Worm (Caenorhabditis elegans) whole organism, late embryonic: Measurements from ENCODE around the gene ttr-31.

Experiments used
- ceh-48 ChIP-seq: sonication (generic microtip); optimal IDR thresholded peaks from 2 replicates; lab custom pipeline; 2016; ENCODE audit warnings: missing genetic modification characterization, inconsistent platforms, missing compliant biosample characterization
- nhr-11 ChIP-seq: fragments of 150-350 bp; optimal IDR thresholded peaks from 2 replicates; lab custom pipeline; 2014; ENCODE audit warnings: missing biosample characterization, missing genetic modification characterization

DNA sequence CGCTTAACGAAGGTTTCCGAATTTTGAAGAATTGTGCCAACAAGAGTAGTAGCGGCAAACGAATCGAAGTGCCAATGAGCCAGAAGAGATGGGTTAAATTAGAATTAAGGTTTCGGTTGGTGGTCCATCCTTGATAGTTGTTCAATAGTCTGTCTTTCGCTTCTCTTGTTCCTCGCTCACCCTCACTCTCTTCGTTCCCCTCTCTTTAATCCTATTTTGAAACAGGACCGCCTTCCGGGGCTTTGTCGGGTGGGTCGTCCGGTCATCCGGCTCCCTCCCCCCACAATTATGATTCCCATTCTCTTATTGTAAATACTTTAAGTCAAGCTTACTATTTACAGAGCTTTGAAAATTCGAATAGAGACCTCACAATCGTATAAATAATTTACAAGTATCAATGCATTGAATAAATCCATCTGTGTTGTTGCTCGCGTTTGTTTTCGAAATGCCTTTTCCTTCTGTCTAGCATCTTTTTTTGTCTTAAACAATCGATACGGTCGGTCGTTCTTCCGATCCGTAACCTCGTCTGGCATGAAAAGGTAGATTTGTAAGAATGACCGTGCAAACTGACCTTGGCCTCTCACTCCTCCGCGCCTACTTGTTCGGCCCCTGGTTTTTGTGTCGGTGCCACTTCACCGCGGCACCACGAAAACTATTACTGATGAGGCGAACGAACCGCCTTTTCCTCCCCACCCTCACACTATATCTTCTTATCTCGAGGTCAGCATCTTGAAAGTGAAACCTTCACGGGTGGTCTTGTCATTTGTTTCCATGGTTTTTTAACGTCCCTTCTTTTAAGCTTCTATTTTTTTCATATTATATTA is 24.5 kb upstream of the ttr-31 start:
- no peak for TF ChIP-seq nhr-11 (tag; lab: Kevin White, UChicago)
- TF ChIP-seq ceh-48 (tag; lab: Kevin White, UChicago) = no peak
